Fruit fly (Drosophila melanogaster): ENCODE data around the gene CG42750.

CG42750 gene

DNA sequence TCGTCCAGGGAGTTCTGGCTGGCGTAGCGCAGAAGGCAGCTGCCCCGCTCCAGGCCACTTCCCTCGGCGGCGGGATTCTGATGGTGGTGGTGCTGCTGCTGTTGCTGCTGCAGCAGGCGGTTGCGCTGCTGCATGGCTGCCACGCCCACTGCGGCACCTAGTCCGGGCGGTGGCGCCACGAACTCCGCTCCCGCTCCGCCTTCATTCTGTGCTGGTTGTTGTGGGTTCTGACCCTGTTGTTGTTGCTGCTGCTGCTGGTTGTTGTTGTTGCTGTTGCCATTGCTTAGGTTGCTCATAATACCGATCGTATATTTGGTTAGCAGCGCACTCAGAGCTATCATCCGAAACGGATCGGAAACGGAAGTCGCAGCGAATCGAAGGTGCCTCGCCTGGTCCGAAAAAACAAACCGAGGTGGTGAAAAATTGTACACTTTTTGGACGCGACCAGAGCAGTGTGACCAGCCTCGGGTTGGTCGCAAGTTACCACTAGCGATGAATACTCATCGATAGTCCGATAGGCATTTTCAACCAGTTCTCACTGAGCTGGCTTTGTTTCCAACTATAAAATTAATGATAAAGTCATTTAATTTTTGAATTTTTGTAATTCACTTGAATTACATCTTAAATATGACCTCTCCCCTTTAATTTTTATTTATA lies 137.9 kb downstream of the CG42750 start, which contains the start of gene kel (continued):
- no peak for TF ChIP-seq kni (GFP tag; optimal IDR thresholded peaks at IDR 0.05)
- peak; percentile 39 for TF ChIP-seq CG13775 (GFP tag; optimal IDR thresholded peaks at IDR 0.05)
- TF ChIP-seq Dek (tag; optimal IDR thresholded peaks at IDR 0.05): peak; percentile 42
- TF ChIP-seq CG3726 (GFP tag; IDR thresholded peaks at IDR 0.05): 0 out of 3 replicates have a peak, but pooled peaks have one; percentile 44
- TF ChIP-seq Mad (GFP tag; optimal IDR thresholded peaks at IDR 0.05): peak; percentile 15
- peak; percentile 35; the same call in 1 of the 2 replicates for TF ChIP-seq hbn (GFP tag; IDR thresholded peaks at IDR 0.05; ENCODE audit: partially characterized antibody)
- no peak for TF ChIP-seq CG10462 (GFP tag; optimal IDR thresholded peaks at IDR 0.05)
- no peak for TF ChIP-seq en (GFP tag; optimal IDR thresholded peaks at IDR 0.05)
- no peak for TF ChIP-seq ase (GFP tag; IDR thresholded peaks at IDR 0.05)
- TF ChIP-seq Rfx (GFP tag; IDR thresholded peaks at IDR 0.05): peak; percentile 61
- TF ChIP-seq Antp (GFP tag; optimal IDR thresholded peaks at IDR 0.05): no peak
- TF ChIP-seq CG1792 (GFP tag; optimal IDR thresholded peaks at IDR 0.05): no peak
- TF ChIP-seq CG7987 (GFP tag; optimal IDR thresholded peaks at IDR 0.05): peak; percentile 82
- TF ChIP-seq CG9932 (GFP tag; IDR thresholded peaks at IDR 0.05): peak; percentile 57
- TF ChIP-seq CG12659 (GFP tag; optimal IDR thresholded peaks at IDR 0.05): peak; percentile 80
- TF ChIP-seq CG5953 (GFP tag; IDR thresholded peaks at IDR 0.05): no peak
- peak; percentile 82 for TF ChIP-seq CG13287 (GFP tag; IDR thresholded peaks at IDR 0.05; ENCODE audit: partially characterized antibody)
- TF ChIP-seq Fer3 (tag; optimal IDR thresholded peaks at IDR 0.05): peak; percentile 49
- TF ChIP-seq abd-A (tag; optimal IDR thresholded peaks at IDR 0.05): peak; percentile 7
- TF ChIP-seq HLH4C (GFP tag; IDR thresholded peaks at IDR 0.05; ENCODE audit: partially characterized antibody): peak; percentile 78
- TF ChIP-seq vnd (GFP tag; IDR thresholded peaks at IDR 0.05; ENCODE audit: partially characterized antibody): peak; percentile 68
- TF ChIP-seq CG9817 (tag; optimal IDR thresholded peaks at IDR 0.05): no peak
- peak; percentile 66 for TF ChIP-seq schlank (tag; optimal IDR thresholded peaks at IDR 0.05)
- peak; percentile 21 for TF ChIP-seq Myb (GFP tag; optimal IDR thresholded peaks at IDR 0.05)
- peak; percentile 53 for TF ChIP-seq Deaf1 (tag; optimal IDR thresholded peaks at IDR 0.05)
- no peak for TF ChIP-seq C15 (GFP tag; IDR thresholded peaks at IDR 0.05)
- TF ChIP-seq CG15514 (GFP tag; optimal IDR thresholded peaks at IDR 0.05): peak; percentile 90
- peak; percentile 71 for TF ChIP-seq CG7963 (GFP tag; IDR thresholded peaks at IDR 0.05; ENCODE audit: partially characterized antibody)
- peak; percentile 52 for TF ChIP-seq CG13894 (tag; optimal IDR thresholded peaks at IDR 0.05)
- peak; percentile 46 for TF ChIP-seq CG4328 (GFP tag; optimal IDR thresholded peaks at IDR 0.05)
- TF ChIP-seq maf-S (GFP tag; optimal IDR thresholded peaks at IDR 0.05): no peak
- peak; percentile 72 for TF ChIP-seq ato (GFP tag; IDR thresholded peaks at IDR 0.05; ENCODE audit: partially characterized antibody)
- TF ChIP-seq nau (GFP tag; optimal IDR thresholded peaks at IDR 0.05): peak; percentile 67
- peak; percentile 68 for TF ChIP-seq odd (GFP tag; optimal IDR thresholded peaks at IDR 0.05)
- peak; percentile 75; the same call in 2 of the 3 replicates for TF ChIP-seq ci (GFP tag; IDR thresholded peaks at IDR 0.05)
- TF ChIP-seq CG4854 (GFP tag; optimal IDR thresholded peaks at IDR 0.05): no peak
- TF ChIP-seq CG8290 (GFP tag; optimal IDR thresholded peaks at IDR 0.05): peak; percentile 13
- TF ChIP-seq CG8290 (tag; optimal IDR thresholded peaks at IDR 0.05): peak; percentile 21 to 82
- peak; percentile 31 for TF ChIP-seq CG33557 (GFP tag; optimal IDR thresholded peaks at IDR 0.05)
- TF ChIP-seq CG10321 (GFP tag; IDR thresholded peaks at IDR 0.05): no peak
- TF ChIP-seq CG4424 (GFP tag; optimal IDR thresholded peaks at IDR 0.05): peak; percentile 18
- peak; percentile 36 to 53 for TF ChIP-seq dpn (GFP tag; optimal IDR thresholded peaks at IDR 0.05)
- peak; percentile 22 for TF ChIP-seq CG17186 (GFP tag; optimal IDR thresholded peaks at IDR 0.05)
- peak; percentile 61 for TF ChIP-seq CG2120 (GFP tag; optimal IDR thresholded peaks at IDR 0.05)
- TF ChIP-seq inv (GFP tag; IDR thresholded peaks at IDR 0.05; ENCODE audit: partially characterized antibody): 0 out of 2 replicates have a peak, but pooled peaks have one; percentile 29
- TF ChIP-seq HLH54F (GFP tag; optimal IDR thresholded peaks at IDR 0.05): peak; percentile 37
- TF ChIP-seq CG32767 (GFP tag; IDR thresholded peaks at IDR 0.05): 0 out of 2 replicates have a peak, but pooled peaks have one; percentile 30
- TF ChIP-seq so (GFP tag; IDR thresholded peaks at IDR 0.05): 0 out of 3 replicates have a peak, but pooled peaks have one; percentile 41
- TF ChIP-seq CG9797 (GFP tag; optimal IDR thresholded peaks at IDR 0.05): peak; percentile 90

All from whole organism, embryonic.